Fruit fly (Drosophila melanogaster): ENCODE data around the gene Teh4.

Gene Teh4

DNA sequence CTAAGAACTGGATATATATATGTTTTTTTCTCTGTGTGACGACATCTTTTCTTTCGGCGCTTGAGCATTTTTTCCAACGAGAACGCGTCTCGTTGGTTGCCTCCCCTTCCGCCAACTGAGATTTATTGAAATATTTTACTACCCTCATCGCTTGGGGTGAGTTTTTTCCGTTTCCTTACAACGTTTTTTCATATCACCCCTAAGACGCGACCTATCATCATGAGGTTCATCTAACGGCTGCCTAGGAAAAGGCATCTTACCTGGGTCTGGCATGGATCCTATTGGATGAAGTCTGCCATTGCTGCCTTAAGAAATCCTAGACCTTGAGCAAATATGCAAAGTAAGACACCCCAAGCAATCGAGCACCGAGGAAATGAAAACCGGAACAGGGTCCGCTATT lies 18.8 kb downstream of the Teh4 start:
- no peak for TF ChIP-seq Mnt (GFP tag; optimal IDR thresholded peaks at IDR 0.05)
- no peak for TF ChIP-seq kay (GFP tag; ENCODE audit: borderline replicate concordance)
- TF ChIP-seq Clk (GFP tag; optimal IDR thresholded peaks at IDR 0.05): no peak
- TF ChIP-seq CG14711 (tag; optimal IDR thresholded peaks at IDR 0.05): no peak
- no peak for TF ChIP-seq CG5204 (GFP tag; optimal IDR thresholded peaks at IDR 0.05)
- no peak for TF ChIP-seq pad (GFP tag; optimal IDR thresholded peaks at IDR 0.05)
- TF ChIP-seq cnc (optimal IDR thresholded peaks at IDR 0.05): no peak
- no peak for TF ChIP-seq CG7101 (tag; optimal IDR thresholded peaks at IDR 0.05)
- no peak for TF ChIP-seq tj (GFP tag; optimal IDR thresholded peaks at IDR 0.05)
- no peak for TF ChIP-seq CG11617 (GFP tag; optimal IDR thresholded peaks at IDR 0.05)
- TF ChIP-seq toe (GFP tag; optimal IDR thresholded peaks at IDR 0.05): no peak
- no peak for TF ChIP-seq CG7045 (GFP tag; optimal IDR thresholded peaks at IDR 0.05)
- TF ChIP-seq Crg-1 (GFP tag; optimal IDR thresholded peaks at IDR 0.05): no peak
- no peak for TF ChIP-seq Hr96 (GFP tag; optimal IDR thresholded peaks at IDR 0.05)
- TF ChIP-seq CG12768 (GFP tag; optimal IDR thresholded peaks at IDR 0.05): no peak
- no peak for TF ChIP-seq CG1620 (GFP tag; optimal IDR thresholded peaks at IDR 0.05)
- TF ChIP-seq ovo (GFP tag; optimal IDR thresholded peaks at IDR 0.05): no peak
- no peak for TF ChIP-seq CG33017 (tag; optimal IDR thresholded peaks at IDR 0.05)
- TF ChIP-seq cic (GFP tag; optimal IDR thresholded peaks at IDR 0.05): no peak
- TF ChIP-seq bab1 (GFP tag; optimal IDR thresholded peaks at IDR 0.05): no peak

DNA sequence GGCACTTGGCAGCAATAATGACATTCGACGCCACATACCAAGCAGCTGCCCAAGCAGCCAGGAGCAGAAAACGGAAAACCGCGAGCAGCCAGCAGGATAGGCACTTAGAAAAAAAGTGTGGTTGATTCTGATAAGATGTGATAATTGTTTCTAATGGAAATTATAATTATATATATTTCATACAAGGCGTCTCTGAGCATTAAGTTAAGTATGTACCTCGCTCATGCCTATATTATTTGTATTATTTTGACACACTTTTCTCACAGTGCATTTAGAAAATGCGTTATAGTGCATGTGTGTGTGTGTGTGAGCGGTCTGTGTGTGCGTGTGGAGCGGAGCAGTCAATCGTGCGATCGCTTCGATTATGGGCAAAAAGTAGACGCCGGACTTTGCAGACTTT lies 19.7 kb downstream of the Teh4 start:
- TF ChIP-seq cnc (optimal IDR thresholded peaks at IDR 0.05): no peak
- TF ChIP-seq CG11617 (GFP tag; optimal IDR thresholded peaks at IDR 0.05): no peak
- no peak for TF ChIP-seq bab1 (GFP tag; optimal IDR thresholded peaks at IDR 0.05)
- no peak for TF ChIP-seq CG7045 (GFP tag; optimal IDR thresholded peaks at IDR 0.05)
- TF ChIP-seq toe (GFP tag; optimal IDR thresholded peaks at IDR 0.05): no peak
- no peak for TF ChIP-seq kay (GFP tag; ENCODE audit: borderline replicate concordance)
- no peak for TF ChIP-seq CG7101 (tag; optimal IDR thresholded peaks at IDR 0.05)
- no peak for TF ChIP-seq Mnt (GFP tag; optimal IDR thresholded peaks at IDR 0.05)
- TF ChIP-seq Hr96 (GFP tag; optimal IDR thresholded peaks at IDR 0.05): no peak
- TF ChIP-seq tj (GFP tag; optimal IDR thresholded peaks at IDR 0.05): no peak

DNA sequence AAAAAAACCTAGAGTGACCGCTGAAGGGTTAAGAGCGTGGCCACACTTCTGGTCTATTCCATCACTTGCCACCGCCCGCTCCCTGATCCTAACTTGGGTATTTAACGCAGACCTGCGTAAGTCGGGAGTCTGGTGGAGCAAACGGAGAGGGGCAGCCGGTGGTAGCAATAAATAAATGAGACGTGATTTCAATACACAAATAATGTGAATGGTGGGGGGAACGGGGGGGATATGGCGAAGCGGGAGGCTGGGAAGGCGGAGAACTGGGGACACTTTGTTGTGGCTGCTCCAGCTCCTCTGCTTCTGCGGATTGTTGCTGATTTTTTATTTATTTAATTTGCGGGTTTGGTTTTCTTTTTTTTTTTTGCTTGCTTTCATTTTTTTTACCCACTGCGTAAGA lies 20.2 kb downstream of the Teh4 start:
- no peak for TF ChIP-seq CG5204 (GFP tag; optimal IDR thresholded peaks at IDR 0.05)
- TF ChIP-seq tj (GFP tag; optimal IDR thresholded peaks at IDR 0.05): no peak
- no peak for TF ChIP-seq CG33017 (tag; optimal IDR thresholded peaks at IDR 0.05)
- TF ChIP-seq toe (GFP tag; optimal IDR thresholded peaks at IDR 0.05): no peak

DNA sequence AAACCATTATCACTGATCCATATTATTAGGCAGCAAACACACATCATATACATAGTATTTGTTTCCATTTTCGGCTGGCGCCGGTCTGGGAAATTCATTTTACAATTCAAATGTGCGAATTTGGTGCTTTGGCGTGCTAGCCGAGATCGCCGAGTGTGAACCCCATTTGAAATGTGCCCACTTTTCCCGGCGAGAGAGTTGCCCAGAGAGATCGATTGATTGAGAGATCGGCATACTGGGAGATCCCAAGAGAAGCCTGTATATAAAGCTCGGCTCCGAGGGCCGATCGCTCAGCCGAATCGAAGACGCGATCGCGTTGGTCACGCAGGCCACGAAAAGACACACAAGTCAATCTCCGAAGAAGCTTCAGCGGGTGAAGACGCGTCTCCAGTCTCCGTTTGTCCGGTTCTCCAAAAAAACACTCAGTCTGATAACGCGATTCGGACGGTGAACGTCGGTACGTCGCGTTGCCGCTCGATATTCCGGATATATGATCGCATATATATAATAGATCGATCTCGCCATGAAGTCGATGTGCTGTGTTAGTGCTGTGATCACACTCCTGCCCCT lies 29.6 kb downstream of the Teh4 start, which contains the start of gene CG1299:
CG1299 (plus strand) TSS at position 291 of the 570 bp plus-strand sequence.
- TF ChIP-seq CG1620 (GFP tag; optimal IDR thresholded peaks at IDR 0.05) (no peak), cnc (optimal IDR thresholded peaks at IDR 0.05) (no peak), CG33017 (tag; optimal IDR thresholded peaks at IDR 0.05) (no peak), toe (GFP tag; optimal IDR thresholded peaks at IDR 0.05) (no peak), pad (GFP tag; optimal IDR thresholded peaks at IDR 0.05) (no peak), bab1 (GFP tag; optimal IDR thresholded peaks at IDR 0.05) (no peak), cic (GFP tag; optimal IDR thresholded peaks at IDR 0.05) (no peak), CG5204 (GFP tag; optimal IDR thresholded peaks at IDR 0.05) (no peak), kay (GFP tag; ENCODE audit: borderline replicate concordance) (no peak), CG7101 (tag; optimal IDR thresholded peaks at IDR 0.05) (no peak), Mnt (GFP tag; optimal IDR thresholded peaks at IDR 0.05) (no peak), Clk (GFP tag; optimal IDR thresholded peaks at IDR 0.05) (no peak), Crg-1 (GFP tag; optimal IDR thresholded peaks at IDR 0.05) (no peak), CG7045 (GFP tag; optimal IDR thresholded peaks at IDR 0.05) (no peak), ovo (GFP tag; optimal IDR thresholded peaks at IDR 0.05) (no peak), CG12768 (GFP tag; optimal IDR thresholded peaks at IDR 0.05) (no peak), tj (GFP tag; optimal IDR thresholded peaks at IDR 0.05) (no peak), CG14711 (tag; optimal IDR thresholded peaks at IDR 0.05) (no peak), CG11617 (GFP tag; optimal IDR thresholded peaks at IDR 0.05) (no peak)

DNA sequence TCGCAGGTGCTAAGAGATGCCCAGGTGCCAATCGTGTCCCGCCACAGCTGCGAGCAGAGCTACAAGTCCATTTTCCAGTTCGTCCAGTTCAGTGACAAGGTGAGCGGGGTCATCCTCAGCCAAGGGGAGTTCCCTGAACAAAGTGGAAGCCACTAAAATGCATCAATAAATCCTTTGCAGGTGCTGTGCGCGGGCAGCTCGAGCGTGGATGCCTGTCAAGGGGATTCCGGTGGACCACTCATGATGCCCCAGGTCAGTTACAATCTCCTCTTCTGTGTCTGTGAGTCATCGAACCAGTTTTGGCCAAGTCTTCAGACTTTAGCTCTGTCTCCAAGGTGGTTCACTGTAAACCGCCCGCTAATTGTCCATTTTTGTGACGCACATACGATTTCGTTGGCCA lies 32.8 kb downstream of the Teh4 start:
- TF ChIP-seq pad (GFP tag; optimal IDR thresholded peaks at IDR 0.05) (no peak), CG7101 (tag; optimal IDR thresholded peaks at IDR 0.05) (no peak), ovo (GFP tag; optimal IDR thresholded peaks at IDR 0.05) (no peak), cnc (optimal IDR thresholded peaks at IDR 0.05) (no peak), Mnt (GFP tag; optimal IDR thresholded peaks at IDR 0.05) (no peak), CG5204 (GFP tag; optimal IDR thresholded peaks at IDR 0.05) (no peak), CG11617 (GFP tag; optimal IDR thresholded peaks at IDR 0.05) (no peak), CG33017 (tag; optimal IDR thresholded peaks at IDR 0.05) (no peak), Clk (GFP tag; optimal IDR thresholded peaks at IDR 0.05) (no peak), cic (GFP tag; optimal IDR thresholded peaks at IDR 0.05) (no peak)

DNA sequence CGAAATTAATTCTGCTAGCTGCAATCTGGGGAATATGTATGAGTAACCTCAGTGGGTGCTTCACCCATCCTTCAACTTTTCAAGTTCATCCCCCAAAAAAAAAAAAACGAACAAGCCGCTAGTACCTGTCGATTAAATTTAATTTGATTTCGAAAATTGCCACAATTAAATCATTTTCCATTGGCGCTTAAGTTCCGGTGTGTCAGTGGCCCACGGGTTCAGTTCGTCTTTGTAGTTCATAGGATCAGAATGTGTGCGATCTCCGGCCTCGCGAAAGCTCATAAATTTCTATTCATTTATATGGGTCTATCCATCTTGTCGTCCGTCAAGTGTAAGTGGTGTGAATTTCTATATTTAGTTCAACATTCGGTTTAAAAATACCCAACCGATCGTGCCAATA lies 36.0 kb downstream of the Teh4 start, which contains the start of gene CG32260:
CG32260 (plus strand) TSS at position 301 of the 400 bp plus-strand sequence.
- TF ChIP-seq pad (GFP tag; optimal IDR thresholded peaks at IDR 0.05) (no peak), cic (GFP tag; optimal IDR thresholded peaks at IDR 0.05) (no peak), CG7101 (tag; optimal IDR thresholded peaks at IDR 0.05) (no peak), CG1620 (GFP tag; optimal IDR thresholded peaks at IDR 0.05) (no peak), cnc (optimal IDR thresholded peaks at IDR 0.05) (no peak), Hr96 (GFP tag; optimal IDR thresholded peaks at IDR 0.05) (no peak), tj (GFP tag; optimal IDR thresholded peaks at IDR 0.05) (no peak), Crg-1 (GFP tag; optimal IDR thresholded peaks at IDR 0.05) (no peak), Mnt (GFP tag; optimal IDR thresholded peaks at IDR 0.05) (no peak), CG14711 (tag; optimal IDR thresholded peaks at IDR 0.05) (no peak), kay (GFP tag; ENCODE audit: borderline replicate concordance) (no peak), ovo (GFP tag; optimal IDR thresholded peaks at IDR 0.05) (no peak), CG11617 (GFP tag; optimal IDR thresholded peaks at IDR 0.05) (no peak)

Data from whole organism, adult.